Worm (Caenorhabditis elegans): ENCODE data around the gene K01A2.5.
A peak's percentile ranks its signal among the peaks of the same experiment; 100 is the strongest.

The K01A2.5 gene

DNA sequence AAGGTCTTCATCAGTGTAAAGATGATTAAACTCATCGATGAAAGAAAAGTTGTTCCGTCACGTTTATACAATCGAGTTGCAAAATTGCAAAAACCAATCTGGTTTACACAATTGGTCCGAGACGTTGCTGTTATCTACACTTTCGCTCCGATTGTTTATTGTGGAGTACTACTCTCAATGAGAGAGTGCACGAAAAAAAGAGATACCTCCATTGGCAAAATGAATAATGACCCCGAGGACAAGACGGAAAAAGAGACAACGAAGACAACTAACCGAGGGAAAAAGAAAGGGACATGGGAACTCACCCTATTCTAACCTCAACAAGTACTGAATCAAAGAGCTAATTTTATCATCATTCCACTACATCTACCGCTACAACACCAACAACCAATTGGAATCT lies 12.5 kb downstream of the K01A2.5 start (continued):
- TF ChIP-seq efl-1 (optimal IDR thresholded peaks at IDR 0.05), result peak in 1 of 2 experiments; percentile 1
- no peak for TF ChIP-seq efl-1 (GFP tag; optimal IDR thresholded peaks at IDR 0.05 in 1 of 2)
- no peak for TF ChIP-seq sox-4 (tag; optimal IDR thresholded peaks at IDR 0.05)

DNA sequence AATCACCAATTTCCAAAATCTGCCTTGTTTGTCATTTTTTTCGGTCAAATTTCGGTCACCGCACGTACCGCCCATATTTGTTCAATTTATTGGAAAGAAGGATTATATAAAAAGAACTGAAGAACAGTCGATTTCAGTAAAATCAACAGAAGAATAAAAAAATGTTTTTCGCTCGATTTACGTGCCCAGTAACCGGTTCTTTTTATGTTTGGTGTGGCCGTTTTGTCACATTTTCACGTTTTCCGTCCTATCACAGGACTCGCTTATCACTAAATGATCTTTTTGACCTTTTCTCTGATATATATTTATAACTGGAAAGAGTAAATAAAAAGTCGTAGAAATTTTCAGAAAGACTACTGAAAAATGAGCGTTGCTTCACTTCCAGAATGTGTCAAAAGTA lies 18.4 kb downstream of the K01A2.5 start, which contains the start of gene far-7:
far-7 (plus strand) TSS at position 331 of the 400 bp plus-strand sequence.
- TF ChIP-seq fkh-4 (tag; optimal IDR thresholded peaks at IDR 0.05; ENCODE audit: borderline replicate concordance) (no peak), nhr-12 (tag; optimal IDR thresholded peaks at IDR 0.05) (no peak), ceh-82 (tag; optimal IDR thresholded peaks at IDR 0.05) (no peak), lin-14 (GFP tag; optimal IDR thresholded peaks at IDR 0.05) (peak; percentile 58), elt-3 (tag; optimal IDR thresholded peaks at IDR 0.05) (peak in 2 of 6 experiments; percentile 16 to 50), unc-130 (tag; optimal IDR thresholded peaks at IDR 0.05) (no peak), jun-1 (tag; optimal IDR thresholded peaks at IDR 0.05) (no peak), C04F5.9 (tag; optimal IDR thresholded peaks at IDR 0.05) (no peak), snu-23 (GFP tag; optimal IDR thresholded peaks at IDR 0.05) (peak; percentile 57), ets-5 (GFP tag; IDR thresholded peaks at IDR 0.05) (no peak), efl-3 (GFP tag; optimal IDR thresholded peaks at IDR 0.05) (no peak), hpl-2 (GFP tag; optimal IDR thresholded peaks at IDR 0.05) (no peak), zag-1 (tag; optimal IDR thresholded peaks at IDR 0.05) (no peak), ztf-11 (tag; optimal IDR thresholded peaks at IDR 0.05) (no peak), tbx-2 (tag; optimal IDR thresholded peaks at IDR 0.05) (peak; percentile 7), nhr-28 (tag; optimal IDR thresholded peaks at IDR 0.05) (no peak), snpc-4 (tag; optimal IDR thresholded peaks at IDR 0.05) (no peak), hlh-4 (tag; optimal IDR thresholded peaks at IDR 0.05) (no peak), irx-1 (tag; optimal IDR thresholded peaks at IDR 0.05) (no peak), nhr-71 (tag; optimal IDR thresholded peaks at IDR 0.05) (peak; percentile 15), lin-39 (tag; optimal IDR thresholded peaks at IDR 0.05) (no peak), egl-13 (tag; optimal IDR thresholded peaks at IDR 0.05) (no peak), fos-1 (tag; optimal IDR thresholded peaks at IDR 0.05) (no peak), ama-1 (optimal IDR thresholded peaks at IDR 0.05) (peak; percentile 53), vab-15 (tag; optimal IDR thresholded peaks at IDR 0.05) (no peak), ztf-4 (tag; optimal IDR thresholded peaks at IDR 0.05) (no peak), sptf-1 (tag; optimal IDR thresholded peaks at IDR 0.05) (no peak), zip-4 (GFP tag; optimal IDR thresholded peaks at IDR 0.05) (no peak), egl-27 (tag; optimal IDR thresholded peaks at IDR 0.05) (no peak), nhr-76 (tag; optimal IDR thresholded peaks at IDR 0.05) (no peak), aha-1 (tag; optimal IDR thresholded peaks at IDR 0.05) (no peak), pag-3 (tag; optimal IDR thresholded peaks at IDR 0.05; ENCODE audit: borderline replicate concordance, insufficient read depth) (no peak), nhr-85 (tag) (peak; percentile 66), lin-15B (tag; optimal IDR thresholded peaks at IDR 0.05) (no peak), alr-1 (tag; optimal IDR thresholded peaks at IDR 0.05; ENCODE audit: borderline replicate concordance) (no peak), unc-98 (GFP tag; IDR thresholded peaks at IDR 0.05) (no peak), nhr-11 (tag; optimal IDR thresholded peaks at IDR 0.05) (no peak), dpl-1 (GFP tag; optimal IDR thresholded peaks at IDR 0.05) (no peak), sox-4 (tag; optimal IDR thresholded peaks at IDR 0.05) (no peak), lir-3 (tag; optimal IDR thresholded peaks at IDR 0.05; ENCODE audit: poor library complexity) (no peak), fkh-10 (GFP tag; optimal IDR thresholded peaks at IDR 0.05) (no peak), lsy-2 (tag; optimal IDR thresholded peaks at IDR 0.05) (no peak), pax-3 (tag; optimal IDR thresholded peaks at IDR 0.05) (no peak), swsn-7 (tag; optimal IDR thresholded peaks at IDR 0.05) (no peak), ceh-88 (GFP tag; IDR thresholded peaks at IDR 0.05) (no peak), aly-2 (tag; optimal IDR thresholded peaks at IDR 0.05) (no peak), dsc-1 (tag; optimal IDR thresholded peaks at IDR 0.05) (no peak), nhr-77 (tag; optimal IDR thresholded peaks at IDR 0.05) (no peak), xbp-1 (tag; optimal IDR thresholded peaks at IDR 0.05) (no peak), C34B4.2 (tag; optimal IDR thresholded peaks at IDR 0.05) (no peak), nhr-19 (GFP tag; conservative IDR thresholded peaks at IDR 0.05) (no peak)
